Worm (Caenorhabditis elegans): Measurements from ENCODE around the gene cyp-35A2.

DNA sequence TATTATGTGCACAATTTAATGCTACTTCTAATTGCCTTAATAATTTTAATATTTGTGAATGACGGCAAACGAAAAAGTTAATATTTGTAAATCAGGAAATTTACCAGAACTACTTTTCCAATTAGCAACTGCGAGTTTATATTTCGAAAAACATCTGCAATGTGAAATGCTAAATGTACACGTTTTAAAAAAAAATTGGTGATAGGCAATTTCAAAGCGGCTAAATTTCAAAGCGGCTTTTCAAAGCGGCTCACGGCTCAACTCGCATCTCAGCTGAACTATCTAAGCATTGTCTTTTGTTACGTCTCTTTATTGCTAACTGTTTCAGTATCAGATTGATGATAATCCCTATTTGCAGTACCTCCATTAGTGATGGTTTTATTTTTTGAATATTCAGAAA is 24.2 kb downstream of the cyp-35A2 start, which contains the start of gene srh-187:
- TF ChIP-seq unc-39 (tag; optimal IDR thresholded peaks at IDR 0.05) (no peak), tbx-8 (GFP tag; optimal IDR thresholded peaks at IDR 0.05) (no peak), zip-8 (tag; optimal IDR thresholded peaks at IDR 0.05) (no peak), elt-3 (tag; optimal IDR thresholded peaks at IDR 0.05) (no peak), lin-13 (tag; optimal IDR thresholded peaks at IDR 0.05) (no peak), nhr-237 (tag; optimal IDR thresholded peaks at IDR 0.05) (no peak), lsy-2 (tag; optimal IDR thresholded peaks at IDR 0.05) (no peak), sem-2 (GFP tag; optimal IDR thresholded peaks at IDR 0.05) (no peak), bed-3 (GFP tag; optimal IDR thresholded peaks at IDR 0.05) (no peak), nhr-28 (tag; optimal IDR thresholded peaks at IDR 0.05) (no peak), sptf-1 (tag; optimal IDR thresholded peaks at IDR 0.05) (no peak), flh-1 (GFP tag; optimal IDR thresholded peaks at IDR 0.05) (no peak)

Data from whole organism, mixed stage, embryonic.